Worm (Caenorhabditis elegans) whole organism, mixed stage, embryonic: ENCODE data around the gene srg-29.

Experiments
- ceh-39 ChIP-seq: fragments of 150-350 bp; optimal IDR thresholded peaks from 2 replicates; lab custom pipeline; 2014; ENCODE audit warnings: missing biosample characterization, missing genetic modification characterization
- elt-3 ChIP-seq: fragments of 150-350 bp; optimal IDR thresholded peaks from 2 replicates; lab custom pipeline; 2014; ENCODE audit warnings: missing biosample characterization, missing genetic modification characterization
- mep-1 ChIP-seq: fragments of 150-350 bp; optimal IDR thresholded peaks from 2 replicates; lab custom pipeline; 2017; ENCODE audit warnings: missing biosample characterization, missing genetic modification reagents, missing genetic modification characterization, inconsistent platforms
- nhr-12 ChIP-seq: fragments of 150-350 bp; optimal IDR thresholded peaks from 2 replicates; lab custom pipeline; 2014; ENCODE audit warnings: missing biosample characterization, missing genetic modification characterization
- nhr-76 ChIP-seq: sonication (generic microtip); optimal IDR thresholded peaks from 2 replicates; lab custom pipeline; 2017; ENCODE audit warnings: missing biosample characterization, missing genetic modification characterization
- snpc-4 ChIP-seq: fragments of 150-350 bp; optimal IDR thresholded peaks from 2 replicates; lab custom pipeline; 2014; ENCODE audit warnings: missing biosample characterization, missing genetic modification characterization
- unc-120 ChIP-seq: sonication (generic microtip); optimal IDR thresholded peaks from 2 replicates; lab custom pipeline; 2017; ENCODE audit warnings: missing genetic modification characterization, missing compliant biosample characterization; ENCODE audit not compliant: poor library complexity, severe bottlenecking
- unc-62 ChIP-seq: fragments of 150-350 bp; optimal IDR thresholded peaks from 2 replicates; lab custom pipeline; 2014; ENCODE audit warnings: missing biosample characterization, missing genetic modification reagents, missing genetic modification characterization
- ztf-11 ChIP-seq: fragments of 150-350 bp; optimal IDR thresholded peaks from 2 replicates; lab custom pipeline; 2014; ENCODE audit warnings: missing biosample characterization, missing genetic modification characterization

ce11 chrV:5349471-5349870 lies 12.5 kb downstream of the srg-29 start, which contains the start of gene T09D3.3:
- TF ChIP-seq unc-62 (GFP tag; lab: Kevin White, UChicago) (no peak), nhr-76 (no peak), snpc-4 (no peak), ztf-11 (no peak), nhr-12 (tag; lab: Kevin White, UChicago) (no peak), elt-3 (tag; lab: Kevin White, UChicago) (no peak), unc-120 (no peak), mep-1 (tag; lab: Kevin White, UChicago) (no peak), ceh-39 (tag; lab: Kevin White, UChicago) (no peak)
